Fruit fly (Drosophila melanogaster): ENCODE data around the gene mop.

The mop gene

DNA sequence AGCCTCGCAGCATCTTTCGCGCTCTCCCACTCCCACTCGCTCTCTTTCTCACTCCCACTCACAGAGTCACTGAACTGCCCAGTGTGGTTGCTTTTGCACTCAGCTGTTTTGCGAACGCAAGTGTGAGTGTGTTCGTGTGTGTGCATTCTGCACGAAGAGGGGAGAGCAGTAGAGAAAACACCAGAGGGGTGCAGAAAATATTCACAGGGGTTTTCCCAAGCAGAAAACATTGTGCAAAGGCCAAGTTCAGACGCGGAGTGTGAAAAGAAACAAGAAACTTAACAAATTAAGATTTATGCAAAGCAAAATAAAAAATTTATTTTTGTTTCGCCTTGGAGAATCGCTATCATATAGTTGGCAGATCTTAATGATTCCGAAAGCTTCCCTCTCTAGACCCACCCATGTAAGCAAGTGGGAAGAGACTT lies 9.6 kb upstream of the mop start (continued):
- TF ChIP-seq CG31627 (GFP tag; optimal IDR thresholded peaks at IDR 0.05) (peak; percentile 86), CG10631 (GFP tag; optimal IDR thresholded peaks at IDR 0.05) (peak; percentile 79), CG3919 (GFP tag; optimal IDR thresholded peaks at IDR 0.05) (peak; percentile 82), OdsH (GFP tag; optimal IDR thresholded peaks at IDR 0.05) (peak; percentile 82), fd85E (GFP tag; optimal IDR thresholded peaks at IDR 0.05) (no peak), CG6808 (GFP tag; optimal IDR thresholded peaks at IDR 0.05) (peak; percentile 62), salr (GFP tag; optimal IDR thresholded peaks at IDR 0.05) (peak; percentile 26 to 84), vri (GFP tag; optimal IDR thresholded peaks at IDR 0.05) (peak; percentile 45), Hr38 (GFP tag; optimal IDR thresholded peaks at IDR 0.05) (no peak), CG3032 (tag; optimal IDR thresholded peaks at IDR 0.05) (peak; percentile 75), Blimp-1 (GFP tag; optimal IDR thresholded peaks at IDR 0.05) (peak; percentile 37), dsx (GFP tag; optimal IDR thresholded peaks at IDR 0.05; ENCODE audit: poor library complexity, severe bottlenecking) (peak; percentile 62), CG6276 (GFP tag; optimal IDR thresholded peaks at IDR 0.05) (peak; percentile 82), dac (GFP tag; optimal IDR thresholded peaks at IDR 0.05) (peak; percentile 68), esn (GFP tag; optimal IDR thresholded peaks at IDR 0.05) (peak; percentile 60), Ets96B (tag; optimal IDR thresholded peaks at IDR 0.05) (peak; percentile 80), CG7368 (GFP tag; optimal IDR thresholded peaks at IDR 0.05) (peak; percentile 69), CG9139 (GFP tag; optimal IDR thresholded peaks at IDR 0.05) (peak; percentile 45), CG16779 (tag; optimal IDR thresholded peaks at IDR 0.05) (peak; percentile 42)

- TF ChIP-seq CG10669 (GFP tag; optimal IDR thresholded peaks at IDR 0.05) = peak; percentile 76
- peak; percentile 78 for TF ChIP-seq fkh (GFP tag; optimal IDR thresholded peaks at IDR 0.05)
- TF ChIP-seq CG15336 (GFP tag; IDR thresholded peaks at IDR 0.05) = peak; percentile 90
- peak; percentile 78 for TF ChIP-seq CG3919 (GFP tag; optimal IDR thresholded peaks at IDR 0.05)
- TF ChIP-seq Hr38 (GFP tag; optimal IDR thresholded peaks at IDR 0.05) = no peak
- TF ChIP-seq ss (GFP tag; optimal IDR thresholded peaks at IDR 0.05) = peak; percentile 43 to 51
- peak; percentile 41 for TF ChIP-seq CG9139 (GFP tag; optimal IDR thresholded peaks at IDR 0.05)
- TF ChIP-seq CG11762 (GFP tag; optimal IDR thresholded peaks at IDR 0.05; ENCODE audit: insufficient read depth) = peak; percentile 81
- peak; percentile 72 for TF ChIP-seq Gug (GFP tag; IDR thresholded peaks at IDR 0.05)
- TF ChIP-seq Hr4 (GFP tag; optimal IDR thresholded peaks at IDR 0.05) = peak; percentile 91
- TF ChIP-seq CG16779 (tag; optimal IDR thresholded peaks at IDR 0.05) = peak; percentile 39
- TF ChIP-seq CG6792 (GFP tag; optimal IDR thresholded peaks at IDR 0.05) = peak; percentile 70
- TF ChIP-seq CG10631 (GFP tag; optimal IDR thresholded peaks at IDR 0.05) = peak; percentile 71
- peak; percentile 80 for TF ChIP-seq CG3032 (tag; optimal IDR thresholded peaks at IDR 0.05)
- TF ChIP-seq Lpt (GFP tag; optimal IDR thresholded peaks at IDR 0.05) = peak; percentile 61
- TF ChIP-seq CG11294 (GFP tag; IDR thresholded peaks at IDR 0.05) = peak; percentile 62; the same call in 1 of the 2 replicates
- TF ChIP-seq Ets96B (tag; optimal IDR thresholded peaks at IDR 0.05) = peak; percentile 70
- peak; percentile 83 for TF ChIP-seq eg (GFP tag; IDR thresholded peaks at IDR 0.05)
- peak; percentile 23 for TF ChIP-seq fd85E (GFP tag; optimal IDR thresholded peaks at IDR 0.05)
- peak; percentile 74 for TF ChIP-seq fd59A (GFP tag; optimal IDR thresholded peaks at IDR 0.05)
- peak; percentile 87 for TF ChIP-seq OdsH (GFP tag; optimal IDR thresholded peaks at IDR 0.05)
- peak; percentile 83 for TF ChIP-seq achi (GFP tag; optimal IDR thresholded peaks at IDR 0.05)
- TF ChIP-seq CG7368 (GFP tag; optimal IDR thresholded peaks at IDR 0.05) = peak; percentile 71
- peak; percentile 72 for TF ChIP-seq Sox15 (GFP tag; optimal IDR thresholded peaks at IDR 0.05)
- TF ChIP-seq CG4318 (GFP tag; optimal IDR thresholded peaks at IDR 0.05) = peak; percentile 83
- TF ChIP-seq Sox14 (GFP tag; optimal IDR thresholded peaks at IDR 0.05) = peak; percentile 79
- peak; percentile 90 for TF ChIP-seq CG6276 (GFP tag; optimal IDR thresholded peaks at IDR 0.05)
- peak; percentile 78 for TF ChIP-seq Sox102F (GFP tag; optimal IDR thresholded peaks at IDR 0.05)
- peak; percentile 77 for TF ChIP-seq cyc (GFP tag; optimal IDR thresholded peaks at IDR 0.05)
- TF ChIP-seq CG34406 (GFP tag; optimal IDR thresholded peaks at IDR 0.05) = peak; percentile 80
- TF ChIP-seq Blimp-1 (GFP tag; optimal IDR thresholded peaks at IDR 0.05) = peak; percentile 39
- peak; percentile 84 for TF ChIP-seq esn (GFP tag; optimal IDR thresholded peaks at IDR 0.05)
- TF ChIP-seq CG6163 (GFP tag; IDR thresholded peaks at IDR 0.05) = peak; percentile 68
- TF ChIP-seq salr (GFP tag; optimal IDR thresholded peaks at IDR 0.05) = peak in 1 of 2 experiments; percentile 87
- peak; percentile 80 for TF ChIP-seq Smox (GFP tag; optimal IDR thresholded peaks at IDR 0.05)
- peak; percentile 87 for TF ChIP-seq topi (GFP tag; optimal IDR thresholded peaks at IDR 0.05)
- TF ChIP-seq acj6 (GFP tag; optimal IDR thresholded peaks at IDR 0.05) = peak; percentile 84
- TF ChIP-seq Met (GFP tag; optimal IDR thresholded peaks at IDR 0.05) = peak; percentile 82
- peak; percentile 71 for TF ChIP-seq Ets21C (GFP tag; optimal IDR thresholded peaks at IDR 0.05)
- TF ChIP-seq net (GFP tag; optimal IDR thresholded peaks at IDR 0.05) = peak; percentile 80
- TF ChIP-seq CG6854 (GFP tag; optimal IDR thresholded peaks at IDR 0.05) = peak; percentile 11
- peak; percentile 70 for TF ChIP-seq CG8319 (GFP tag; optimal IDR thresholded peaks at IDR 0.05)
Observed at dm6 chr3L:14784949-14785408, 9.1 kb upstream of the mop start.

Data from whole organism, prepupa.